Worm (Caenorhabditis elegans) whole organism, early embryonic: ENCODE data around the gene ins-37.
A peak's percentile ranks its signal among the peaks of the same experiment; 100 is the strongest.

Source experiments
- aly-1 ChIP-seq: sonication (generic microtip); optimal IDR thresholded peaks from 2 replicates; lab custom pipeline; 2016; ENCODE audit warnings: missing genetic modification characterization, missing compliant biosample characterization
- ama-1 ChIP-seq: fragments of 150-350 bp; optimal IDR thresholded peaks from 2 replicates; lab custom pipeline; 2014
- flt-1 ChIP-seq: fragments of 200-800 bp; sonication (Bioruptor generic); IDR thresholded peaks from 2 replicates; pipeline ENCODE4 v1.3.6; 2022; ENCODE audit warnings: missing genetic modification characterization, missing compliant biosample characterization
- hmbx-1 ChIP-seq: sonication (generic microtip); optimal IDR thresholded peaks from 2 replicates; lab custom pipeline; 2016; ENCODE audit warnings: mild to moderate bottlenecking, missing genetic modification characterization, missing compliant biosample characterization
- hnd-1 ChIP-seq: sonication (generic microtip); optimal IDR thresholded peaks from 2 replicates; lab custom pipeline; 2016; ENCODE audit warnings: missing genetic modification characterization, missing compliant biosample characterization
- scrt-1 ChIP-seq: fragments of 200-800 bp; sonication (Bioruptor generic); IDR thresholded peaks from 2 replicates; pipeline ENCODE4 v1.3.6; 2022; ENCODE audit warnings: missing genetic modification characterization, missing compliant biosample characterization
- sea-1 ChIP-seq: fragments of 200-800 bp; sonication (Bioruptor generic); conservative IDR thresholded peaks from 2 replicates; pipeline ENCODE4 v1.3.6; 2022; ENCODE audit warnings: missing genetic modification characterization, missing compliant biosample characterization
- tbx-37 ChIP-seq: fragments of 200-800 bp; sonication (Bioruptor generic); conservative IDR thresholded peaks from 2 replicates; pipeline ENCODE4 v1.3.6; 2022; ENCODE audit warnings: missing genetic modification reagents, missing genetic modification characterization, missing compliant biosample characterization

DNA sequence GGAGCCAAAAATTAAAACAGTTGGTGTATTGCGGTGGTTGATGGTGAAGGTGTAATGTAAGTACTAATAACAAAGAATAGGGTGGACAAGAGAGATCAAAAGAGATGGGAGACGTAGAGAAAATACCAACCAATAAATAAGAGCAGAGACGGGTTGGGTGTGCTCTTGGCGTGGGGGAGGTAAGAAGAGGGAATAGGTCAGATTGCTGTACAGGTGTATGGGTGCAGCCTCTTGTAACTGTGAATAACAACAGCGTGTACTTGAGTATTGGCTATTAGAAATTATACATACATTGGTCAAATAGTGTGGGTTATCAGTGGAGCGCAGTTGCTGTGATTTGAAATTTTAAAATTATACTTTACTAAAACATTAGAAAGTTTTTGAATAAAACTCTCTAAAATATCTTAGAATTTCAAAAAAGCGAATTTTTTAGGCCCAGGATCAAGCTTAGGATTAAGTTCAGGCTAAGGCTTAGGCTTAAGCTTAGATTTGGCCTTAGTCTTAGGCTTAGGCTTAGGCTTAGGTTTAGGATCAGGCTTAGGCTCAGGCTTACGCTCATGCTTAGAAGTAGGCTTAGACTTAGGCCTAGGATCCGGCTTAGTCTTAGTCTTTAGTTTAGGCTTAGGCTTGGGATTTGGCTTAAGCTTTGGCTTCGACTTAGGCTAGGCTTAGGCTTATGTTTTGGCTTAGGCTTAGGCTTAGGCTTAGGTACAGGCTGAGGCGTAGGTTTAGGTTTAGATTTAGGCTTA is 5.4 kb upstream of the ins-37 start, which contains the start of gene F08G2.7:
- TF ChIP-seq flt-1 (GFP tag; lab: Robert Waterston, UW) (no peak), tbx-37 (GFP tag; lab: Robert Waterston, UW) (no peak), hnd-1 (tag; lab: Kevin White, UChicago) (no peak), ama-1 (lab: Kevin White, UChicago) (no peak), sea-1 (GFP tag; lab: Robert Waterston, UW) (no peak), scrt-1 (GFP tag; lab: Robert Waterston, UW) (no peak), hmbx-1 (tag; lab: Kevin White, UChicago) (no peak), aly-1 (peak; percentile 27)
